Worm (Caenorhabditis elegans) whole organism, L1 larva: ENCODE results near the gene rab-6.1.

ENCODE experiments used
- C16A3.4 ChIP-seq: fragments of 150-350 bp; optimal IDR thresholded peaks from 2 replicates; lab custom pipeline; 2014; ENCODE audit warnings: missing biosample characterization, missing genetic modification characterization
- F16B12.6 ChIP-seq: fragments of 150-350 bp; optimal IDR thresholded peaks from 2 replicates; lab custom pipeline; 2014; ENCODE audit warnings: missing biosample characterization, missing genetic modification characterization
- Y116A8C.19 ChIP-seq: sonication (generic microtip); optimal IDR thresholded peaks from 2 replicates; lab custom pipeline; 2016; ENCODE audit warnings: missing compliant biosample characterization, missing genetic modification characterization, borderline replicate concordance
- aly-2 ChIP-seq: fragments of 150-350 bp; optimal IDR thresholded peaks from 2 replicates; lab custom pipeline; 2014; ENCODE audit warnings: missing biosample characterization, missing genetic modification characterization
- blmp-1 ChIP-seq: fragments of 150-350 bp; optimal IDR thresholded peaks from 2 replicates; lab custom pipeline; 2014; ENCODE audit warnings: missing biosample characterization, missing genetic modification characterization
- ceh-63 ChIP-seq: fragments of 200-800 bp; sonication (Bioruptor generic); optimal IDR thresholded peaks from 2 replicates; lab custom pipeline; 2018; ENCODE audit warnings: mild to moderate bottlenecking, missing genetic modification characterization, missing compliant biosample characterization
- ceh-82 ChIP-seq, 3 experiments: fragments of 150-350 bp in 1 of 3; sonication (generic microtip) in 2 of 3; optimal IDR thresholded peaks; 2 replicates each; lab custom pipeline; 2014 to 2017; ENCODE audit warnings: missing biosample characterization in 3 of 3, missing genetic modification characterization in 3 of 3
- ceh-90 ChIP-seq: sonication (generic microtip); optimal IDR thresholded peaks from 2 replicates; lab custom pipeline; 2016; ENCODE audit warnings: missing genetic modification characterization, missing compliant biosample characterization
- dpl-1 ChIP-seq, 3 experiments: fragments of 150-350 bp in 2 of 3; sonication (generic microtip) in 1 of 3; optimal IDR thresholded peaks; 2 replicates each; lab custom pipeline; 2014 to 2017; ENCODE audit warnings: missing biosample characterization in 3 of 3, missing genetic modification characterization in 3 of 3, missing genetic modification reagents in 3 of 3
- dsc-1 ChIP-seq: sonication (generic microtip); optimal IDR thresholded peaks from 2 replicates; lab custom pipeline; 2016; ENCODE audit warnings: mild to moderate bottlenecking, missing genetic modification characterization, missing compliant biosample characterization
- efl-1 ChIP-seq, 4 experiments: fragments of 150-350 bp; optimal IDR thresholded peaks in 3 of 4; peaks in 1 of 4; 1 replicate in 1 of 4; 2 replicates in 3 of 4; lab custom pipeline; 2014; ENCODE audit warnings: missing biosample characterization in 2 of 4, missing genetic modification characterization in 2 of 4, missing genetic modification reagents in 2 of 4
- efl-3 ChIP-seq: fragments of 200-800 bp; sonication (Bioruptor generic); optimal IDR thresholded peaks from 2 replicates; lab custom pipeline; 2018; ENCODE audit warnings: mild to moderate bottlenecking, missing genetic modification characterization, missing compliant biosample characterization
- egl-27 ChIP-seq, 2 experiments: fragments of 150-350 bp in 1 of 2; sonication (generic microtip); optimal IDR thresholded peaks; 3 replicates each; lab custom pipeline; 2017 to 2018; ENCODE audit warnings: missing biosample characterization in 2 of 2, missing genetic modification characterization in 2 of 2, missing genetic modification reagents in 2 of 2
- elt-3 ChIP-seq, 6 experiments: fragments of 150-350 bp in 1 of 6; sonication (generic microtip); optimal IDR thresholded peaks; 2 replicates each; lab custom pipeline; 2017 to 2018; ENCODE audit warnings: missing biosample characterization in 6 of 6, missing genetic modification characterization in 6 of 6, inconsistent platforms in 1 of 6
- ets-5 ChIP-seq: fragments of 200-800 bp; sonication (Bioruptor generic); IDR thresholded peaks from 2 replicates; pipeline ENCODE4 v1.3.6; 2022; ENCODE audit warnings: missing genetic modification characterization, missing compliant biosample characterization
- fkh-10 ChIP-seq: sonication (generic microtip); optimal IDR thresholded peaks from 2 replicates; lab custom pipeline; 2017; ENCODE audit warnings: missing biosample characterization, missing genetic modification reagents, missing genetic modification characterization
- fkh-8 ChIP-seq: sonication (generic microtip); optimal IDR thresholded peaks from 2 replicates; lab custom pipeline; 2016; ENCODE audit warnings: mild to moderate bottlenecking, missing genetic modification characterization, missing compliant biosample characterization
- fos-1 ChIP-seq: fragments of 150-350 bp; optimal IDR thresholded peaks from 2 replicates; lab custom pipeline; 2014; ENCODE audit warnings: missing biosample characterization, missing genetic modification characterization
- grh-1 ChIP-seq: fragments of 200-800 bp; sonication (Bioruptor generic); IDR thresholded peaks from 2 replicates; pipeline ENCODE4 v1.3.6; 2022; ENCODE audit warnings: missing genetic modification reagents, missing genetic modification characterization, missing compliant biosample characterization
- hlh-17 ChIP-seq: fragments of 200-800 bp; sonication (Bioruptor generic); optimal IDR thresholded peaks from 2 replicates; lab custom pipeline; 2018; ENCODE audit warnings: missing genetic modification characterization, mild to moderate bottlenecking, missing compliant biosample characterization, moderate library complexity, borderline replicate concordance
- hpl-2 ChIP-seq: fragments of 150-350 bp; optimal IDR thresholded peaks from 2 replicates; lab custom pipeline; 2014; ENCODE audit warnings: missing biosample characterization, missing genetic modification reagents, missing genetic modification characterization
- irx-1 ChIP-seq: sonication (generic microtip); optimal IDR thresholded peaks from 2 replicates; lab custom pipeline; 2016; ENCODE audit warnings: missing genetic modification characterization, missing compliant biosample characterization
- isw-1 ChIP-seq: fragments of 200-800 bp; sonication (Bioruptor generic); IDR thresholded peaks from 2 replicates; pipeline ENCODE4 v1.3.6; 2022; ENCODE audit warnings: missing genetic modification characterization, missing compliant biosample characterization
- jun-1 ChIP-seq: fragments of 150-350 bp; optimal IDR thresholded peaks from 2 replicates; lab custom pipeline; 2014; ENCODE audit warnings: missing biosample characterization, missing genetic modification reagents, missing genetic modification characterization
- lin-14 ChIP-seq: fragments of 200-800 bp; sonication (Bioruptor generic); optimal IDR thresholded peaks from 2 replicates; lab custom pipeline; 2018; ENCODE audit warnings: mild to moderate bottlenecking, missing genetic modification characterization, moderate library complexity, missing compliant biosample characterization
- lin-15B ChIP-seq: fragments of 150-350 bp; sonication (generic microtip); optimal IDR thresholded peaks from 3 replicates; lab custom pipeline; 2014; ENCODE audit warnings: missing biosample characterization, missing genetic modification characterization
- lin-35 ChIP-seq, 2 experiments: fragments of 150-350 bp; optimal IDR thresholded peaks; 2 replicates each; lab custom pipeline; 2014; ENCODE audit warnings: missing biosample characterization in 2 of 2, missing genetic modification characterization in 2 of 2, missing genetic modification reagents in 2 of 2
- lir-3 ChIP-seq: sonication (generic microtip); optimal IDR thresholded peaks from 2 replicates; lab custom pipeline; 2016; ENCODE audit warnings: mild to moderate bottlenecking, missing genetic modification characterization, moderate library complexity, missing compliant biosample characterization; ENCODE audit not compliant: poor library complexity
- lsy-2 ChIP-seq, 2 experiments: fragments of 150-350 bp; optimal IDR thresholded peaks; 2 replicates each; lab custom pipeline; 2014; ENCODE audit warnings: missing biosample characterization in 2 of 2, missing genetic modification characterization in 2 of 2
- mdl-1 ChIP-seq, 2 experiments: fragments of 150-350 bp; optimal IDR thresholded peaks; 2 replicates each; lab custom pipeline; 2014 to 2017; ENCODE audit warnings: missing biosample characterization in 2 of 2, missing genetic modification characterization in 2 of 2, inconsistent platforms in 1 of 2
- mef-2 ChIP-seq: fragments of 150-350 bp; optimal IDR thresholded peaks from 2 replicates; lab custom pipeline; 2014; ENCODE audit warnings: missing biosample characterization, missing genetic modification characterization
- mep-1 ChIP-seq: fragments of 150-350 bp; optimal IDR thresholded peaks from 2 replicates; lab custom pipeline; 2014; ENCODE audit warnings: missing biosample characterization, missing genetic modification characterization
- nhr-12 ChIP-seq: sonication (generic microtip); optimal IDR thresholded peaks from 2 replicates; lab custom pipeline; 2017; ENCODE audit warnings: missing biosample characterization, missing genetic modification characterization
- nhr-19 ChIP-seq: fragments of 200-800 bp; sonication (Bioruptor generic); conservative IDR thresholded peaks from 2 replicates; pipeline ENCODE4 v1.3.6; 2022; ENCODE audit warnings: missing genetic modification characterization, missing compliant biosample characterization
- nhr-20 ChIP-seq: sonication (generic microtip); optimal IDR thresholded peaks from 2 replicates; lab custom pipeline; 2016; ENCODE audit warnings: mild to moderate bottlenecking, missing genetic modification characterization, missing compliant biosample characterization
- nhr-237 ChIP-seq: fragments of 150-350 bp; optimal IDR thresholded peaks from 2 replicates; lab custom pipeline; 2014; ENCODE audit warnings: missing biosample characterization, missing genetic modification characterization
- nhr-47 ChIP-seq: sonication (generic microtip); optimal IDR thresholded peaks from 2 replicates; lab custom pipeline; 2016; ENCODE audit warnings: mild to moderate bottlenecking, missing genetic modification characterization, moderate library complexity, missing compliant biosample characterization
- nhr-71 ChIP-seq: sonication (generic microtip); optimal IDR thresholded peaks from 2 replicates; lab custom pipeline; 2016; ENCODE audit warnings: mild to moderate bottlenecking, missing genetic modification characterization, moderate library complexity, missing compliant biosample characterization
- nhr-77 ChIP-seq: fragments of 150-350 bp; optimal IDR thresholded peaks from 2 replicates; lab custom pipeline; 2014; ENCODE audit warnings: missing biosample characterization, missing genetic modification characterization
- nhr-85 ChIP-seq: sonication (generic microtip); peaks from one replicate; lab custom pipeline; 2016; ENCODE audit warnings: missing genetic modification characterization, inconsistent platforms, missing compliant biosample characterization
- rnt-1 ChIP-seq: sonication (generic microtip); optimal IDR thresholded peaks from 2 replicates; lab custom pipeline; 2016; ENCODE audit warnings: mild to moderate bottlenecking, missing genetic modification characterization, moderate library complexity, missing compliant biosample characterization
- snpc-4 ChIP-seq: fragments of 150-350 bp; optimal IDR thresholded peaks from 2 replicates; lab custom pipeline; 2014; ENCODE audit warnings: missing biosample characterization, missing genetic modification characterization
- snu-23 ChIP-seq: sonication (generic microtip); optimal IDR thresholded peaks from 2 replicates; lab custom pipeline; 2016; ENCODE audit warnings: missing genetic modification characterization, missing compliant biosample characterization
- swsn-7 ChIP-seq: sonication (generic microtip); optimal IDR thresholded peaks from 2 replicates; lab custom pipeline; 2016; ENCODE audit warnings: missing genetic modification characterization, missing compliant biosample characterization
- tbx-2 ChIP-seq: sonication (generic microtip); optimal IDR thresholded peaks from 2 replicates; lab custom pipeline; 2016; ENCODE audit warnings: missing genetic modification characterization, missing compliant biosample characterization
- unc-130 ChIP-seq: fragments of 150-350 bp; optimal IDR thresholded peaks from 2 replicates; lab custom pipeline; 2017; ENCODE audit warnings: missing biosample characterization, missing genetic modification characterization, inconsistent platforms
- unc-30 ChIP-seq: sonication (generic microtip); optimal IDR thresholded peaks from 2 replicates; lab custom pipeline; 2017; ENCODE audit warnings: missing biosample characterization, missing genetic modification characterization
- unc-86 ChIP-seq: sonication (generic microtip); optimal IDR thresholded peaks from 2 replicates; lab custom pipeline; 2016; ENCODE audit warnings: missing genetic modification characterization, missing compliant biosample characterization
- unc-98 ChIP-seq: fragments of 200-800 bp; sonication (Bioruptor generic); IDR thresholded peaks from 2 replicates; pipeline ENCODE4 v1.3.6; 2022; ENCODE audit warnings: missing genetic modification characterization, missing compliant biosample characterization
- vab-15 ChIP-seq: sonication (generic microtip); optimal IDR thresholded peaks from 2 replicates; lab custom pipeline; 2017; ENCODE audit warnings: missing genotype, mild to moderate bottlenecking, missing genetic modification characterization, missing compliant biosample characterization
- xbp-1 ChIP-seq: sonication (generic microtip); optimal IDR thresholded peaks from 2 replicates; lab custom pipeline; 2016; ENCODE audit warnings: missing genetic modification characterization, missing compliant biosample characterization
- zip-4 ChIP-seq: fragments of 200-800 bp; sonication (Bioruptor generic); optimal IDR thresholded peaks from 2 replicates; lab custom pipeline; 2018; ENCODE audit warnings: mild to moderate bottlenecking, missing genetic modification characterization, moderate library complexity, missing compliant biosample characterization
- ztf-4 ChIP-seq: fragments of 150-350 bp; optimal IDR thresholded peaks from 2 replicates; lab custom pipeline; 2014; ENCODE audit warnings: missing biosample characterization, missing genetic modification characterization

rab-6.1 gene

ce11 chrIII:8984960-8985359, 20.8 kb downstream of the rab-6.1 start:
- TF ChIP-seq unc-86 (peak; percentile 31), jun-1 (tag; lab: Kevin White, UChicago) (no peak), dsc-1 (tag; lab: Kevin White, UChicago) (peak; percentile 48), Y116A8C.19 (no peak), grh-1 (no peak), mep-1 (tag; lab: Kevin White, UChicago) (peak; percentile 78), vab-15 (tag; lab: Kevin White, UChicago) (no peak), mef-2 (tag; lab: Kevin White, UChicago) (peak; percentile 36), blmp-1 (peak; percentile 45), unc-130 (tag; lab: Kevin White, UChicago) (no peak), ceh-90 (tag; lab: Kevin White, UChicago) (no peak), ceh-63 (GFP tag; lab: Kevin White, UChicago) (no peak), snu-23 (GFP tag; lab: Kevin White, UChicago) (peak; percentile 67), lin-35 (GFP tag; optimal IDR thresholded peaks at IDR 0.05; lab: Kevin White, UChicago) (peak; percentile 54 to 67), nhr-71 (tag; lab: Kevin White, UChicago) (peak; percentile 79), elt-3 (tag; optimal IDR thresholded peaks at IDR 0.05; lab: Kevin White, UChicago) (peak in 2 of 6 experiments; percentile 23 to 42), hlh-17 (GFP tag; lab: Kevin White, UChicago) (no peak), irx-1 (tag; lab: Kevin White, UChicago) (peak; percentile 56), egl-27 (tag; optimal IDR thresholded peaks at IDR 0.05; lab: Kevin White, UChicago) (no peak), efl-3 (GFP tag; lab: Kevin White, UChicago) (no peak), dpl-1 (GFP tag; optimal IDR thresholded peaks at IDR 0.05; lab: Kevin White, UChicago) (peak; percentile 44 to 55 (median 47)), nhr-20 (peak; percentile 67), lin-15B (tag; lab: Kevin White, UChicago) (peak; percentile 34), nhr-47 (peak; percentile 50), efl-1 (optimal IDR thresholded peaks at IDR 0.05; lab: Kevin White, UChicago) (peak; percentile 57 to 72), efl-1 (GFP tag; optimal IDR thresholded peaks at IDR 0.05 in 1 of 2; lab: Kevin White, UChicago) (peak; percentile 45 to 89), mdl-1 (tag; optimal IDR thresholded peaks at IDR 0.05; lab: Kevin White, UChicago) (peak in 1 of 2 experiments; percentile 62), fkh-10 (peak; percentile 47), swsn-7 (tag; lab: Kevin White, UChicago) (peak; percentile 60), xbp-1 (tag; lab: Kevin White, UChicago) (peak; percentile 41), zip-4 (GFP tag; lab: Kevin White, UChicago) (no peak), nhr-85 (tag; lab: Kevin White, UChicago) (peak; percentile 80), unc-98 (GFP tag; lab: Robert Waterston, UW) (no peak), F16B12.6 (peak; percentile 20), ets-5 (GFP tag; lab: Robert Waterston, UW) (no peak), fkh-8 (tag; lab: Kevin White, UChicago) (peak; percentile 59), lsy-2 (tag; optimal IDR thresholded peaks at IDR 0.05; lab: Kevin White, UChicago) (peak; percentile 60 to 79), hpl-2 (GFP tag; lab: Kevin White, UChicago) (no peak), nhr-237 (tag; lab: Kevin White, UChicago) (no peak), ceh-82 (tag; optimal IDR thresholded peaks at IDR 0.05; lab: Kevin White, UChicago) (peak in 2 of 3 experiments; percentile 57 to 77), tbx-2 (tag; lab: Kevin White, UChicago) (peak; percentile 71), C16A3.4 (tag; lab: Kevin White, UChicago) (peak; percentile 52), aly-2 (tag; lab: Kevin White, UChicago) (no peak), nhr-77 (tag; lab: Kevin White, UChicago) (peak; percentile 82), fos-1 (tag; lab: Kevin White, UChicago) (no peak), isw-1 (peak; percentile 9; the same call in 1 of the 2 replicates), unc-30 (no peak), snpc-4 (tag; lab: Kevin White, UChicago) (no peak), rnt-1 (tag; lab: Kevin White, UChicago) (peak; percentile 49), ztf-4 (tag; lab: Kevin White, UChicago) (peak; percentile 37), lir-3 (no peak), lin-14 (peak; percentile 97), nhr-19 (GFP tag; lab: Robert Waterston, UW) (peak; percentile 54), nhr-12 (tag; lab: Kevin White, UChicago) (no peak)
